Worm (Caenorhabditis elegans) whole organism, midembryonic: ENCODE data around the gene M60.7.

Experiments
- T22C8.4 ChIP-seq: fragments of 200-800 bp; sonication (Bioruptor generic); IDR thresholded peaks from 2 replicates; pipeline ENCODE4 v1.3.6; 2022; ENCODE audit warnings: missing genetic modification characterization, missing compliant biosample characterization
- cog-1 ChIP-seq: sonication (generic microtip); optimal IDR thresholded peaks from 2 replicates; lab custom pipeline; 2016; ENCODE audit warnings: missing genetic modification characterization, missing compliant biosample characterization
- flt-1 ChIP-seq: fragments of 200-800 bp; sonication (Bioruptor generic); IDR thresholded peaks from 2 replicates; pipeline ENCODE4 v1.3.6; 2022; ENCODE audit warnings: missing genetic modification characterization, missing compliant biosample characterization
- klf-2 ChIP-seq: fragments of 200-800 bp; sonication (Bioruptor generic); conservative IDR thresholded peaks from 2 replicates; pipeline ENCODE4 v1.3.6; 2022; ENCODE audit warnings: missing genetic modification reagents, missing genetic modification characterization, missing compliant biosample characterization
- med-1 ChIP-seq: sonication (generic microtip); optimal IDR thresholded peaks from 2 replicates; lab custom pipeline; 2017; ENCODE audit warnings: missing genetic modification characterization, mild to moderate bottlenecking, missing compliant biosample characterization, antibody characterized with exemption, missing genetic modification reagents; ENCODE audit not compliant: insufficient read depth
- ref-1 ChIP-seq: fragments of 200-800 bp; sonication (Bioruptor generic); conservative IDR thresholded peaks from 2 replicates; pipeline ENCODE4 v1.3.6; 2022; ENCODE audit warnings: missing genetic modification reagents, missing genetic modification characterization, missing compliant biosample characterization
- tab-1 ChIP-seq: fragments of 200-800 bp; sonication (Bioruptor generic); IDR thresholded peaks from 2 replicates; pipeline ENCODE4 v1.3.6; 2022; ENCODE audit warnings: missing genetic modification characterization, missing compliant biosample characterization
- ztf-23 ChIP-seq: fragments of 200-800 bp; sonication (Bioruptor generic); IDR thresholded peaks from 2 replicates; pipeline ENCODE4 v1.3.6; 2022; ENCODE audit warnings: missing genetic modification reagents, missing genetic modification characterization, missing compliant biosample characterization
- ztf-29 ChIP-seq: fragments of 200-800 bp; sonication (Bioruptor generic); IDR thresholded peaks from 2 replicates; pipeline ENCODE4 v1.3.6; 2022; ENCODE audit warnings: missing genetic modification reagents, missing genetic modification characterization, missing compliant biosample characterization

Gene M60.7

DNA sequence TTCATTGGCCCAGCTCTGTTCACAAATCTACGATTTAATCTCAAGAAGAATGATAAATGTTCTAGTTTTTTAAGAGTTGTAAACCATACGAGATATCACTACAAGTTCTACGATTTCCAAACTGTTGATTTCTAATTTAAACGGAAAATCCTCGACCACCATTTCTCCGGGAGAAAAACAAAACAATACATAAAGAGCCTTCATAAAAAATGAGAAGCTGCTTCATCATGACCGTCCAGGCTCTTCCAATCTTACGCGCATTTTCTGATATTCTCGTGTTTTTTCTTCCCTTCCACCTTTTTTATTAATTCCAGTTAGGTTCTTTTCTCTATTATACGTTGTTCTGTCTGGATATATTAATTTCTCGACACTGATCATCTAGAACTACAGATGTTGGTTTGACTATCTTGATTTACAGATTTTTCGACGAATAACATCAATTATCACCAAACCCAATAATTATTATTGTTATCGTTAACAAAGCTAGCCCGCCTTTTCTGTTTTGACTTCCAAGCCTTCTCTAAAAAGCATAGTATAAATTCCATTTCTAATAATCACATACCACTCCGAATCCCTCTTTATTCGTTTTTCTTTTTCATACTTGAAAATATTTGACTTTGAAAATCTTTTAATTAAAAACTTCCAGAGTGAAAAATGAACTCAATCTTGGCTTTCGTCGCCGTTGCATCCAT is 46.4 kb downstream of the M60.7 start, which contains the start of gene C47D2.1:
TSS of gene C47D2.1 (plus strand) at position 642 of the 692 bp plus-strand sequence.
- TF ChIP-seq ztf-29 (no peak), klf-2 (GFP tag; lab: Robert Waterston, UW) (no peak), tab-1 (GFP tag; lab: Robert Waterston, UW) (no peak), cog-1 (no peak), T22C8.4 (GFP tag; lab: Robert Waterston, UW) (no peak), med-1 (no peak), ztf-23 (GFP tag; lab: Robert Waterston, UW) (no peak), flt-1 (GFP tag; lab: Robert Waterston, UW) (no peak), ref-1 (GFP tag; lab: Robert Waterston, UW) (no peak)

DNA sequence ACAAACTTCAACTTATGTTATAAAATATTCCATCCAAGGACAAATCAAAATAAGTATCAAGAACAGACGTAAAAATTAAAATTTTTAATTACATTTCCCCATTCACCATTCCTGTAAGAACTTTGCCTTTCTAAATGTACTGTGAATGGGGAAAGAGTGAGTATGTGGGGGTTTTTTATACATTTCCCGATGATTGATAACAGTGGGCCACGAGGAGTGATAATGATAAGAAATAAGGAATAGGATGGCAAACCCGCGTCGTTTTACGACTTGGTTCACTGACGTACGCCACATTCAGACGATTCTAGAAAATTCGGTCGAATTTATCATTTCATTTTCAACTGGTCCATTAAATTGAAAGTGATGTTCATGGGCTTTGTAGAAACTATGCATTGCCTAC is 50.0 kb downstream of the M60.7 start, which contains the start of gene cdd-1:
TSS of gene cdd-1 (minus strand) at position 151 of the 400 bp plus-strand sequence.
- TF ChIP-seq ztf-29 (no peak), T22C8.4 (GFP tag; lab: Robert Waterston, UW) (no peak), ref-1 (GFP tag; lab: Robert Waterston, UW) (no peak), ztf-23 (GFP tag; lab: Robert Waterston, UW) (no peak), cog-1 (no peak), med-1 (no peak), tab-1 (GFP tag; lab: Robert Waterston, UW) (no peak), klf-2 (GFP tag; lab: Robert Waterston, UW) (no peak), flt-1 (GFP tag; lab: Robert Waterston, UW) (no peak)
